Fruit fly (Drosophila melanogaster) S2 (cell line): ENCODE results near the gene PIG-S.

Source experiments
- CG8478 ChIP-seq: fragments of >200 bp; optimal IDR thresholded peaks from 2 replicates; lab custom pipeline; 2018
- CTCF ChIP-seq, 2 experiments: fragments of >200 bp; optimal IDR thresholded peaks; 2 replicates each; lab custom pipeline; 2018

The PIG-S gene

DNA sequence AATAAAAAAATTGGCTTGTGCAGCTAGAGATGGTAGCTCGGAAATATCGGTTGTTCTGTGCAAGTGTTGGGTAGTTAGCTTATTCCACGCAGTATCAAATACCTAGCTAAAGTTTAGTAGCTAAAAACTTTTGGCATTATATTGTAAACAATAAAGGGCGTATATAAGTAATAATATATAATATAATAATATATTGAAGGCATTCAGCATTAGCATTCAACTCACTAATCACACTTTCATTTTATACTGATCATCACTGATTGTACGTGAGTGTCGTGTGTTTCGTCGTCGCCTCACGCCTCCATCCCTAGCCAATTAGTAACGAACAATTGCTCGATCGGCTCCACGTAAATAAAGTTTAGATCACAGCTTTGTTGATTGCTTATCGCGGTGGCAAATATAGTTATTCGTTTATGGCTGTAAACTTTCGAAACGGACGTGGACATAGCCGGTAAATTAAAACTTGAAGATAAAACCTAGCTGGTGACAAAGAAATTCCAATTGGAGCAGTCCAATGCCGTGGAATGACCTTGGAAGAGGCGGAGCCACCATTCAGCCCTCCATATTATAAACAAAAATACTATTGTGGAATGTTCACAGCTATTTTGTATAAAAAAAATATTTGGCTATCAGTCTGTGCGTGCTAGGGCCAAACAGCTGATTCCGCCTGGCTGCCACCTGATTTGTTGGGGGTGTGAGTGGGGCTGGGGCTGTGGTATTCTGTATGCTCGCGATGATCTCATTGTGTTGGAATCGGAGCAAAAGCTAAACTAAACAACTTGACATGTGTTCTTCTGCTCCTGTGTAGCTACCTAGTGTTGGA is at the start of gene PIG-S, which contains the start of the genes sud1 and CG11168:
Gene PIG-S (minus strand): TSS at position 51 of the 823 bp plus-strand sequence.
Gene sud1 (minus strand): TSS at position 51 of the 823 bp plus-strand sequence.
Gene CG11168 (plus strand): TSS at position 293 of the 823 bp plus-strand sequence.
- no peak for TF ChIP-seq CG8478 (lab: Kevin White, UChicago)
- no peak for TF ChIP-seq CTCF (optimal IDR thresholded peaks at IDR 0.05; lab: Kevin White, UChicago)

dm6 chr3R:24966578-24966977 is 48.9 kb upstream of the PIG-S start:
- TF ChIP-seq CTCF (optimal IDR thresholded peaks at IDR 0.05; lab: Kevin White, UChicago) (no peak), CG8478 (lab: Kevin White, UChicago) (no peak)

DNA sequence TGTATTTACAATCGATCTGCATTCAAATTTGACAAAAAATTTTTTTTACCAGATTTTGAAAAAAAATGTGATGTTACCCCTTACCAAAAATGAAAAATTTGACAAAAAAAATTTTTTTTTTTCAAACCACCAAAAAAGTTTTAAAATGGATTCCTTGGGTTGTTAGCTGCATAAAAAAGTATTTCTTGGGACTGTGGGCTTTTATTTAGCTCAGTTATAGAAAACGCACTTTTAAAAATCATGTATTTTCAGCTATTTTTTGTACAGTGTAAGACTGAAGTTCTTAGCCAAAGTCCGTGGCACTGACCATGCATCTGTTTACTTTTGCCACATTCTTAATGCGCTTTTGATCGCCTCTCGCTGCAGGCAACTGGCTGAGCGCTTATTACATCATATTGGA is 47.7 kb upstream of the PIG-S start:
- TF ChIP-seq CG8478 (lab: Kevin White, UChicago) (no peak), CTCF (optimal IDR thresholded peaks at IDR 0.05; lab: Kevin White, UChicago) (no peak)

DNA sequence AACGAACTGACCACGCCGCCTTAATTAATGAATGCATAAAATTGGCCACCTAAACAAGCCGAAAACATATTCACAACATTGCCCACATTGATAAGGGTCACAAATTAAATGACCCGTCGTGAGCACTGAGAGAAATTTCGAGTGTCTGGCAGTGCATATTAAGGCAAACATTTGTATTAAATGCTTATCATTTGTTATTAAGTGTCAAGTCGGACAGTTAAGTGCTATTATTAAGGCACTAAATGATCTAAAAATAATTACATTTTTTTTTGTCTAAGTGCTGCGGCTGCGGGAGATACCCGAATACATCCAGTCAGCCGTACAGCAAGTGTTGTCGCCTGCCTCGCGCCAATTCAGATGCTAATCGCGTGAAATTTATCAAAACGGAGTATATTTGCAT is 44.8 kb upstream of the PIG-S start:
- TF ChIP-seq CTCF (optimal IDR thresholded peaks at IDR 0.05; lab: Kevin White, UChicago) (no peak), CG8478 (lab: Kevin White, UChicago) (no peak)

dm6 chr3R:24953152-24953551 is 35.5 kb upstream of the PIG-S start:
- TF ChIP-seq CG8478 (lab: Kevin White, UChicago) (no peak), CTCF (optimal IDR thresholded peaks at IDR 0.05; lab: Kevin White, UChicago) (no peak)

dm6 chr3R:24947332-24947731 is 29.7 kb upstream of the PIG-S start, which contains the start of gene mah:
mah (plus strand) TSS chr3R:24947632.
- TF ChIP-seq CTCF (optimal IDR thresholded peaks at IDR 0.05; lab: Kevin White, UChicago) (no peak), CG8478 (lab: Kevin White, UChicago) (no peak)

- no peak for TF ChIP-seq CG8478 (lab: Kevin White, UChicago)
- no peak for TF ChIP-seq CTCF (optimal IDR thresholded peaks at IDR 0.05; lab: Kevin White, UChicago)
These were observed 27.5 kb upstream of the PIG-S start, which contains the start of the genes ssh and Nmnat for dm6 chr3R:24944920-24945853. ssh (minus strand) TSS chr3R:24944956. Nmnat (plus strand) TSS chr3R:24945237.

DNA sequence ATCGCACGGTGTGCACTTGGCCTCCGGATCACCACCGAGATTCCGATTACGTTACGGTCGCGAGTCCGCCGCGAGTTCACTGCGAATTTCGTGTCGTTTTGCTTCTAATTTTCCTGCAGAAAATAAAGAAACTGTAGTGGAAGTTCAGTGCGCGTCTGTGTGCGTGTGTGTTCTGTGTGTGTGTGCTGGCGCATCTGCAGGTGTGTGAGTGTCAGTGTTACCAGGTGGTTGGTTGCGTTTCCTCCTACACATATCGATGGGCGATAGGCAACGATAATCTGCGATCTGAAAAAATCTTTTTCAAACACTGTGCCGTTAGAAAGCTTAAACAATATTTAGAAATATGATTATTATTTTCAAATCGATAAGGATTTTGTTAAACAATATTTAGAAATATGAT is 20.4 kb upstream of the PIG-S start, which contains the start of gene Osbp:
Gene Osbp (minus strand): TSS at position 174 of the 400 bp plus-strand sequence.
- TF ChIP-seq CTCF (optimal IDR thresholded peaks at IDR 0.05; lab: Kevin White, UChicago) (no peak), CG8478 (lab: Kevin White, UChicago) (no peak)

DNA sequence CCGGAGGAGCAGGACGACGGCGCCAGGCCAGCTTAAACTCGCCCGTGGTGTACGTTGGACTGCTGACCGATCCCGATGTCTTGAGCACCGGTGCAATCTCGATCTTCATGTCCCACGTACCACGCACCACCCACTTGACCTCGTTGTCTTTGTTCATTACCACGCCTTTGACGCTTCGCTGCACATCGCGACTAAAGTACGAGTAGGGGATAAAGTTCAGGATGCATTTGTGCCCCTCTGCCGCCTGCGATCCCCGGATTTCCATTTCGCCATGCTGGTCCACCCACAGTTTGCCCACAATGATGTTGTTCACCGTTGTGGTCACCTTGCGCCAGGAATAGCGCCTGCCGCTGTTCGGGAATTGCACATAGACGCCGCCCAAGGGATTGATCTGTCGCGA is 18.1 kb upstream of the PIG-S start:
- no peak for TF ChIP-seq CTCF (optimal IDR thresholded peaks at IDR 0.05; lab: Kevin White, UChicago)
- no peak for TF ChIP-seq CG8478 (lab: Kevin White, UChicago)

- TF ChIP-seq CG8478 (lab: Kevin White, UChicago) = no peak
- TF ChIP-seq CTCF (optimal IDR thresholded peaks at IDR 0.05; lab: Kevin White, UChicago) = no peak
These were observed 16.9 kb upstream of the PIG-S start for dm6 chr3R:24934542-24934941.

DNA sequence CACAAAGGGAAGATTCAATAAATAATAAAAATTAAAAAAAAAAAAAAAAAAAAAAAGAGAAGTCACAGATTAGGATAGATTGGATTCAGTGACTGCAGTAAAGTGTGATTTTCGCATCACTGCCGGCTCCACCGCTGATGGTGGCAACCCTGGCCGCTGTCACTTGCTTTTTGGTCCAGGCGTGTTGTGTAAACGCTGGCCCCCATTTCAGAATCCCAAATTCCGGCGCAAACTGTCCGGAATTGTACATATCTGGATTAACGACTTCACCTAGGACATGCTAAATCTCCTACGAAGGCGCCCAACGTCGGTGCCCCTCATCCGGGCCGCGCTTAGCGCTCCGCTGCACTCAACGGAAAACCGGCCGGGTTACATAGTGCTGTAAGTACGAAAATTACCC is 14.2 kb upstream of the PIG-S start, which contains the start of gene CG11771:
Gene CG11771 (plus strand): TSS at position 155 of the 400 bp plus-strand sequence.
- TF ChIP-seq CG8478 (lab: Kevin White, UChicago) (no peak), CTCF (optimal IDR thresholded peaks at IDR 0.05; lab: Kevin White, UChicago) (no peak)

- TF ChIP-seq CG8478 (lab: Kevin White, UChicago) (no peak), CTCF (optimal IDR thresholded peaks at IDR 0.05; lab: Kevin White, UChicago) (no peak)
These were observed 9.2 kb upstream of the PIG-S start for dm6 chr3R:24926752-24927320.

- TF ChIP-seq CG8478 (lab: Kevin White, UChicago) (no peak), CTCF (optimal IDR thresholded peaks at IDR 0.05; lab: Kevin White, UChicago) (no peak)
These were observed 7.3 kb upstream of the PIG-S start, which contains the start of gene Trf4-2 for dm6 chr3R:24924916-24925315. Trf4-2 (plus strand) TSS chr3R:24925216.

dm6 chr3R:24922270-24922669 is 4.6 kb upstream of the PIG-S start, which contains the start of gene Mink:
Mink (plus strand) TSS chr3R:24922473.
- TF ChIP-seq CG8478 (lab: Kevin White, UChicago) (no peak), CTCF (optimal IDR thresholded peaks at IDR 0.05; lab: Kevin White, UChicago) (no peak)
